Worm (Caenorhabditis elegans) whole organism, L4 larva: ENCODE measurements around the gene F22E12.3.

Experiments
- fkh-10 ChIP-seq: fragments of 150-350 bp; optimal IDR thresholded peaks from 2 replicates; lab custom pipeline; 2014; ENCODE audit warnings: missing biosample characterization, missing genetic modification reagents, missing genetic modification characterization
- nhr-237 ChIP-seq: sonication (generic microtip); optimal IDR thresholded peaks from 2 replicates; lab custom pipeline; 2017; ENCODE audit warnings: missing biosample characterization, missing genetic modification characterization

ce11 chrV:10503893-10504292, 40.7 kb upstream of the F22E12.3 start, which contains the start of gene C35A5.10:
- TF ChIP-seq fkh-10 (GFP tag; lab: Kevin White, UChicago) (no peak), nhr-237 (tag; lab: Kevin White, UChicago) (no peak)
